Worm (Caenorhabditis elegans): ENCODE results near the gene syx-18.

- TF ChIP-seq aly-2 (tag; optimal IDR thresholded peaks at IDR 0.05) (no peak), nhr-6 (tag; optimal IDR thresholded peaks at IDR 0.05) (no peak), elt-1 (tag; optimal IDR thresholded peaks at IDR 0.05) (no peak), ztf-11 (tag; optimal IDR thresholded peaks at IDR 0.05) (no peak), zag-1 (tag; optimal IDR thresholded peaks at IDR 0.05) (peak; percentile 66), ceh-82 (tag; optimal IDR thresholded peaks at IDR 0.05) (peak; percentile 88)
These were observed 3.5 kb upstream of the syx-18 start for ce11 chrV:6658765-6659164.

Data from whole organism, L2 larva.